Fruit fly (Drosophila melanogaster) whole organism, embryonic: ENCODE data around the gene smo.
A peak's percentile ranks its signal among the peaks of the same experiment; 100 is the strongest.

Experiments
- Ada2b ChIP-seq: fragments of 200-800 bp; sonication (Bioruptor generic); IDR thresholded peaks from 2 replicates; pipeline ENCODE4 v1.3.6; 2022; ENCODE audit warnings: missing biosample characterization, missing genetic modification characterization
- Atf-2 ChIP-seq: fragments of 200-800 bp; sonication (Bioruptor generic); optimal IDR thresholded peaks from 2 replicates; lab custom pipeline; 2016; ENCODE audit warnings: missing biosample characterization, missing genetic modification characterization
- BEAF-32 ChIP-seq: fragments of 200-800 bp; sonication (Bioruptor generic); optimal IDR thresholded peaks from 3 replicates; lab custom pipeline; 2017; ENCODE audit warnings: missing biosample characterization, missing genetic modification characterization, mild to moderate bottlenecking, moderate library complexity, missing genetic modification reagents
- CG10274 ChIP-seq: fragments of 200-800 bp; sonication (Bioruptor generic); optimal IDR thresholded peaks from 3 replicates; lab custom pipeline; 2017; ENCODE audit warnings: missing biosample characterization, mild to moderate bottlenecking, missing genetic modification characterization
- CG10321 ChIP-seq: fragments of 200-800 bp; sonication (Bioruptor generic); IDR thresholded peaks from 2 replicates; pipeline ENCODE4 v1.3.6; 2022; ENCODE audit warnings: missing biosample characterization, missing genetic modification characterization
- CG10654 ChIP-seq: fragments of 200-800 bp; sonication (Bioruptor generic); optimal IDR thresholded peaks from 2 replicates; lab custom pipeline; 2016; ENCODE audit warnings: missing biosample characterization, missing genetic modification characterization
- CG12071 ChIP-seq: fragments of 200-800 bp; sonication (Bioruptor generic); optimal IDR thresholded peaks from 3 replicates; lab custom pipeline; 2018; ENCODE audit warnings: missing biosample characterization, mild to moderate bottlenecking, missing genetic modification characterization
- CG12744 ChIP-seq: fragments of 200-800 bp; sonication (Bioruptor generic); optimal IDR thresholded peaks from 2 replicates; lab custom pipeline; 2016; ENCODE audit warnings: missing biosample characterization, missing genetic modification characterization
- CG13424 ChIP-seq: fragments of 200-800 bp; sonication (Bioruptor generic); optimal IDR thresholded peaks from 2 replicates; lab custom pipeline; 2019; ENCODE audit warnings: missing biosample characterization, mild to moderate bottlenecking, missing genetic modification characterization, moderate library complexity
- CG14710 ChIP-seq: fragments of 200-800 bp; sonication (Bioruptor generic); optimal IDR thresholded peaks from 3 replicates; lab custom pipeline; 2019; ENCODE audit warnings: missing biosample characterization, mild to moderate bottlenecking, missing genetic modification characterization, moderate library complexity
- CG15011 ChIP-seq: fragments of 200-800 bp; sonication (Bioruptor generic); optimal IDR thresholded peaks from 3 replicates; lab custom pipeline; 2018; ENCODE audit warnings: missing biosample characterization, mild to moderate bottlenecking, missing genetic modification characterization
- CG15269 ChIP-seq: fragments of 200-800 bp; sonication (Bioruptor generic); optimal IDR thresholded peaks from 2 replicates; lab custom pipeline; 2018; ENCODE audit warnings: missing biosample characterization, mild to moderate bottlenecking, missing genetic modification characterization, moderate library complexity
- CG15514 ChIP-seq: fragments of 200-800 bp; sonication (Bioruptor generic); optimal IDR thresholded peaks from 3 replicates; lab custom pipeline; 2017; ENCODE audit warnings: missing biosample characterization, missing genetic modification characterization, mild to moderate bottlenecking, moderate library complexity, missing genetic modification reagents
- CG2875 ChIP-seq: fragments of 200-800 bp; sonication (Bioruptor generic); optimal IDR thresholded peaks from 2 replicates; lab custom pipeline; 2017; ENCODE audit warnings: missing biosample characterization, mild to moderate bottlenecking, missing genetic modification characterization, missing genetic modification reagents
- CG30403 ChIP-seq: fragments of 200-800 bp; sonication (Bioruptor generic); optimal IDR thresholded peaks from 3 replicates; lab custom pipeline; 2016; ENCODE audit warnings: missing biosample characterization, missing genetic modification characterization
- CG3847 ChIP-seq: fragments of 200-800 bp; sonication (Bioruptor generic); IDR thresholded peaks from 2 replicates; pipeline ENCODE4 v1.3.6; 2022; ENCODE audit warnings: missing biosample characterization, missing genetic modification characterization
- CG4328 ChIP-seq: fragments of 200-800 bp; sonication (Bioruptor generic); optimal IDR thresholded peaks from 3 replicates; lab custom pipeline; 2017; ENCODE audit warnings: missing biosample characterization, missing genetic modification reagents, missing genetic modification characterization
- CG4404 ChIP-seq: fragments of 200-800 bp; sonication (Bioruptor generic); IDR thresholded peaks from 2 replicates; pipeline ENCODE4 v1.3.6; 2022; ENCODE audit warnings: missing biosample characterization, missing genetic modification characterization
- CG6854 ChIP-seq: fragments of 200-800 bp; sonication (Bioruptor generic); optimal IDR thresholded peaks from 3 replicates; lab custom pipeline; 2017; ENCODE audit warnings: missing biosample characterization, mild to moderate bottlenecking, missing genetic modification characterization
- CG7556 ChIP-seq: fragments of 200-800 bp; sonication (Bioruptor generic); optimal IDR thresholded peaks from 2 replicates; lab custom pipeline; 2017; ENCODE audit warnings: missing biosample characterization, mild to moderate bottlenecking, missing genetic modification characterization
- CG9932 ChIP-seq: fragments of 200-800 bp; sonication (Bioruptor generic); IDR thresholded peaks from 2 replicates; pipeline ENCODE4 v1.3.6; 2022; ENCODE audit warnings: missing biosample characterization, missing genetic modification characterization
- Ets65A ChIP-seq: fragments of 200-800 bp; sonication (Bioruptor generic); peaks from one replicate; lab custom pipeline; 2016; ENCODE audit warnings: missing biosample characterization, missing genetic modification characterization
- Fer3 ChIP-seq: fragments of 200-800 bp; sonication (Bioruptor generic); optimal IDR thresholded peaks from 2 replicates; lab custom pipeline; 2018; ENCODE audit warnings: missing biosample characterization, mild to moderate bottlenecking, missing genetic modification characterization, moderate library complexity
- Gsc ChIP-seq: fragments of 200-800 bp; sonication (Bioruptor generic); IDR thresholded peaks from 2 replicates; pipeline ENCODE4 v1.3.6; 2022; ENCODE audit warnings: missing biosample characterization, missing genetic modification characterization
- Gug ChIP-seq: fragments of 200-800 bp; sonication (Bioruptor generic); IDR thresholded peaks from 4 replicates; pipeline ENCODE4 v1.3.6; 2022; ENCODE audit warnings: missing biosample characterization, missing genetic modification characterization
- Hey ChIP-seq: fragments of 200-800 bp; sonication (Bioruptor generic); optimal IDR thresholded peaks from 3 replicates; lab custom pipeline; 2018; ENCODE audit warnings: missing biosample characterization, mild to moderate bottlenecking, missing genetic modification characterization
- Hr51 ChIP-seq, 2 experiments: fragments of 200-800 bp; sonication (Bioruptor generic); optimal IDR thresholded peaks; 2 replicates in 1 of 2; 3 replicates in 1 of 2; lab custom pipeline; 2016 to 2018; ENCODE audit warnings: missing biosample characterization in 2 of 2, missing genetic modification characterization in 2 of 2, mild to moderate bottlenecking in 1 of 2, moderate library complexity in 1 of 2
- Lhr ChIP-seq: fragments of 200-800 bp; sonication (Bioruptor generic); optimal IDR thresholded peaks from 3 replicates; lab custom pipeline; 2017; ENCODE audit warnings: mild to moderate bottlenecking, missing biosample characterization, missing genetic modification reagents, missing genetic modification characterization
- Lpt ChIP-seq: fragments of >200 bp; optimal IDR thresholded peaks from 2 replicates; lab custom pipeline; 2018; ENCODE audit warnings: missing biosample characterization, missing genetic modification characterization
- Opbp ChIP-seq: fragments of 200-800 bp; sonication (Bioruptor generic); IDR thresholded peaks from 3 replicates; pipeline ENCODE4 v1.3.6; 2022; ENCODE audit warnings: missing biosample characterization, missing genetic modification characterization; ENCODE audit not compliant: partially characterized antibody
- Sry-δ ChIP-seq: fragments of 200-800 bp; sonication (Bioruptor generic); optimal IDR thresholded peaks from 2 replicates; lab custom pipeline; 2016; ENCODE audit warnings: missing biosample characterization, missing genetic modification characterization
- Taf1 ChIP-seq: fragments of 200-800 bp; sonication (Bioruptor generic); IDR thresholded peaks from 2 replicates; pipeline ENCODE4 v1.3.6; 2022; ENCODE audit warnings: missing biosample characterization, missing genetic modification characterization
- croc ChIP-seq: fragments of 200-800 bp; sonication (Bioruptor generic); conservative IDR thresholded peaks from 3 replicates; pipeline ENCODE4 v1.3.6; 2022; ENCODE audit warnings: missing biosample characterization, missing genetic modification characterization
- exex ChIP-seq: fragments of 200-800 bp; sonication (Bioruptor generic); optimal IDR thresholded peaks from 4 replicates; lab custom pipeline; 2018; ENCODE audit warnings: missing biosample characterization, mild to moderate bottlenecking, missing genetic modification characterization, moderate library complexity
- fd64A ChIP-seq: fragments of 200-800 bp; sonication (Bioruptor generic); optimal IDR thresholded peaks from 3 replicates; lab custom pipeline; 2018; ENCODE audit warnings: missing biosample characterization, mild to moderate bottlenecking, missing genetic modification characterization
- gce ChIP-seq: fragments of 200-800 bp; sonication (Bioruptor generic); IDR thresholded peaks from 3 replicates; pipeline ENCODE4 v1.3.6; 2022; ENCODE audit warnings: missing biosample characterization, missing genetic modification characterization
- grn ChIP-seq: fragments of 200-800 bp; sonication (Bioruptor generic); optimal IDR thresholded peaks from 3 replicates; lab custom pipeline; 2017; ENCODE audit warnings: missing biosample characterization, missing genetic modification characterization
- insv ChIP-seq, 2 experiments: fragments of 200-800 bp; sonication (Bioruptor generic); optimal IDR thresholded peaks; 3 replicates each; lab custom pipeline; 2016 to 2018; ENCODE audit warnings: missing biosample characterization in 2 of 2, missing genetic modification characterization in 2 of 2
- luna ChIP-seq: fragments of 200-800 bp; sonication (Bioruptor generic); optimal IDR thresholded peaks from 2 replicates; lab custom pipeline; 2016; ENCODE audit warnings: missing biosample characterization, missing genetic modification characterization
- oc ChIP-seq: fragments of 200-800 bp; sonication (Bioruptor generic); optimal IDR thresholded peaks from 2 replicates; lab custom pipeline; 2018; ENCODE audit warnings: missing biosample characterization, mild to moderate bottlenecking, missing genetic modification characterization, moderate library complexity
- prd ChIP-seq, 3 experiments: fragments of >200 bp in 2 of 3; fragments of 200-800 bp in 1 of 3; sonication (Bioruptor generic) in 1 of 3; optimal IDR thresholded peaks in 2 of 3; IDR thresholded peaks in 1 of 3; 2 replicates in 2 of 3; 3 replicates in 1 of 3; pipeline versions ENCODE4 v1.3.6 to Lab custom; 2017 to 2022; ENCODE audit warnings: missing biosample characterization in 1 of 3, missing genetic modification characterization in 1 of 3
- psq ChIP-seq: fragments of 200-800 bp; sonication (Bioruptor generic); optimal IDR thresholded peaks from 2 replicates; lab custom pipeline; 2017; ENCODE audit warnings: missing biosample characterization, missing genetic modification characterization
- schlank ChIP-seq: fragments of 200-800 bp; sonication (Bioruptor generic); optimal IDR thresholded peaks from 2 replicates; lab custom pipeline; 2018; ENCODE audit warnings: missing biosample characterization, mild to moderate bottlenecking, missing genetic modification characterization
- tgo ChIP-seq: fragments of 200-800 bp; sonication (Bioruptor generic); IDR thresholded peaks from 3 replicates; pipeline ENCODE4 v1.3.6; 2022; ENCODE audit warnings: missing biosample characterization, missing genetic modification characterization
- trh ChIP-seq: fragments of 200-800 bp; sonication (Bioruptor generic); optimal IDR thresholded peaks from 2 replicates; lab custom pipeline; 2016; ENCODE audit warnings: missing biosample characterization, missing genetic modification characterization

Gene smo

DNA sequence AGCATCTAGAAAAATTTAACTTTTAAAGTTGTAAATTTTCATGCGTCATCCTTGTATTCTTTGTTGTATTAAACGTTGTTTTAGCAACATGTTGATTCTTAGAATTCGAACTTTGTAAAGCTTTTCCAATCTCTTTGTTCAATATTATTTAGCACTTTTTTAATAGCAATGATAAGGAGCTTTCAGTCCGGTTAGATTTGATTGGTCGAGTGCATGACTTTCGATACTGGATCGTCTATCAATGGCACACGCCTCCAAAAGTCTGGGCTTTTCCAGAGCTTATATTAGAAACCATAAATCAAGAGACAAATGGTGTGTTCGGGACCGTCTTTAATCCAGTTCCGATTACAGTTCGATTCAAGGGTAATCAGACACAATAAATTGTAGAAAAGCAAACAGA is 42.4 kb downstream of the smo start (continued):
- TF ChIP-seq prd (optimal IDR thresholded peaks at IDR 0.05; lab: Kevin White, UChicago) (no peak), prd (GFP tag; IDR thresholded peaks at IDR 0.05; lab: Robert Waterston, UW) (no peak)

DNA sequence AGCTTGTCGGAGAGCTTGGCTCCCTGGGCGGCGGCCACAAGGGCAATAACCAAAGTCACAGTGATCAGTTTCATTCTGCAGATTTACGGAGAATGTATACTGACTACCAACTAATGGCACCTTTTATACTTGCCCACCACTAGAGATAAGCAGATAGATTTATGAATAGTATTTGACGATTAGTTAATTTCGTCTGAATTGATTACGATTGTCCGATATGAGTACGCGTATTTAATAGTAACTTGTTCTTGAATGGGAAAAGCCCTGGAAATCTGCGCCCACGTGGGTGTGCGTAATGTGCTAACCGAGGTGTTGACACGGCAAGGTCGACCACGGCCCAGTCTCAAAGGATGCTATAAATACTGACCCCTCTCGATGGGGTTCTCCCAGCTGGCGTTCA is 43.8 kb downstream of the smo start, which contains the start of gene CG11911:
TSS of gene CG11911 (minus strand) at position 101 of the 400 bp plus-strand sequence.
- TF ChIP-seq Ets65A (GFP tag; lab: Kevin White, UChicago) (peak; percentile 19), exex (tag; lab: Kevin White, UChicago) (peak; percentile 83), Atf-2 (GFP tag; lab: Kevin White, UChicago) (no peak)

DNA sequence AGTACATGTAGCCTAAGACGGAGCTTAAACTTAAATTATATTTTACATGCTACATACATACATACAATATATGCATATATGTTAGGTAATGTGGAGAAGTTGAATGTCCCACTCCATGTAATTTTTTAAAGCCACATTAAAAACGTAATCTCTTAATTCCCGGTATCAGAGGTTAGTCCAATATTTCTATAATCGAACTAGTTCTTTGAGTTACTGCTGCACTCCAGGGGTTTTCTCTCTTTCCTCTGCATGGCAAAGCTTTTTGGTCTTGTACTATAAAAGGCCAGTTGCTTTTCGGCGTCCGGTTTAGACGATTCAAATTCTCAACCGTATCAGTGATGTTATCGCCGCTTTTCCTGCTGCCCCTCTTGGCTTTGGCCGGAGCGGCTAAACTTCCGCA is 44.4 kb downstream of the smo start, which contains the start of gene CG33127:
TSS of gene CG33127 (plus strand) at position 309 of the 400 bp plus-strand sequence.
- TF ChIP-seq CG15011 (no peak), oc (tag; lab: Kevin White, UChicago) (no peak), CG15514 (GFP tag; lab: Kevin White, UChicago) (peak; percentile 97)

DNA sequence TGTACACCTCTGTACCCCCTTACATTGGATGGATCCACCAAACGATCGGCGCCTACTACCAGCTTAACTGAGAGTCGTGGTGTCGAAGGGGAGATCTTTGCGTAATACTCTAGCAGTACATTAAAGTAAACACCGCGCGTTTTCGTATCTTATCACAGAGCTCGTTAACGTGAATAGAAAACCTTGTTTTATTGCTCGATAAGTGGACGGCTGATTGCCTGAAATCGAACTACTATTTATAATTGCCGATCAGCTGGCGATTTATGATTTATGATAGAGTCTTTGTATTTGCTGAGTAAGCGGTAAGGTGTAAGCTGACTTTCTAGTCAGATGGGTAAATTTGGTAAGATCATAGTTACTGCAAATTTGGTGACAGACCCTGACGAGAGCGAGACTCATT is 45.5 kb downstream of the smo start:
- no peak for TF ChIP-seq CG7556
- no peak for TF ChIP-seq CG10274 (GFP tag; lab: Kevin White, UChicago)
- TF ChIP-seq Hr51 (GFP tag; optimal IDR thresholded peaks at IDR 0.05; lab: Kevin White, UChicago), result no peak
- TF ChIP-seq CG15514 (GFP tag; lab: Kevin White, UChicago), result no peak
- no peak for TF ChIP-seq trh (GFP tag; lab: Kevin White, UChicago)
- no peak for TF ChIP-seq Lhr (GFP tag; lab: Kevin White, UChicago)
- no peak for TF ChIP-seq gce (GFP tag; lab: Robert Waterston, UW)
- no peak for TF ChIP-seq Gug (GFP tag; lab: Robert Waterston, UW)
- TF ChIP-seq CG12071 (GFP tag; lab: Kevin White, UChicago), result peak; percentile 46
- no peak for TF ChIP-seq schlank (tag; lab: Kevin White, UChicago)
- no peak for TF ChIP-seq CG9932
- TF ChIP-seq Sry-δ (GFP tag; lab: Kevin White, UChicago), result no peak
- no peak for TF ChIP-seq CG2875 (GFP tag; lab: Kevin White, UChicago)
- TF ChIP-seq Ada2b (GFP tag; lab: Robert Waterston, UW), result no peak
- no peak for TF ChIP-seq Lpt
- no peak for TF ChIP-seq Opbp (GFP tag; lab: Robert Waterston, UW)
- TF ChIP-seq Taf1 (GFP tag; lab: Robert Waterston, UW), result no peak
- no peak for TF ChIP-seq CG14710
- TF ChIP-seq luna (GFP tag; lab: Kevin White, UChicago), result no peak
- no peak for TF ChIP-seq CG3847 (GFP tag; lab: Robert Waterston, UW)
- no peak for TF ChIP-seq CG10654 (GFP tag; lab: Kevin White, UChicago)
- no peak for TF ChIP-seq CG15269
- no peak for TF ChIP-seq fd64A
- TF ChIP-seq CG4328 (GFP tag; lab: Kevin White, UChicago), result no peak
- no peak for TF ChIP-seq CG10321 (GFP tag; lab: Robert Waterston, UW)
- TF ChIP-seq BEAF-32 (GFP tag; lab: Kevin White, UChicago), result no peak
- TF ChIP-seq CG4404 (GFP tag; lab: Robert Waterston, UW), result no peak
- no peak for TF ChIP-seq croc (GFP tag; lab: Robert Waterston, UW)
- TF ChIP-seq CG12744, result no peak
- no peak for TF ChIP-seq Gsc (GFP tag; lab: Robert Waterston, UW)
- TF ChIP-seq grn, result peak; percentile 87
- no peak for TF ChIP-seq tgo (GFP tag; lab: Robert Waterston, UW)
- TF ChIP-seq CG13424, result no peak
- no peak for TF ChIP-seq insv (GFP tag; optimal IDR thresholded peaks at IDR 0.05; lab: Kevin White, UChicago)
- TF ChIP-seq CG6854 (GFP tag; lab: Kevin White, UChicago), result no peak
- peak; percentile 94 for TF ChIP-seq Hey (tag; lab: Kevin White, UChicago)
- TF ChIP-seq psq (GFP tag; lab: Kevin White, UChicago), result no peak
- no peak for TF ChIP-seq Fer3 (tag; lab: Kevin White, UChicago)
- no peak for TF ChIP-seq CG30403 (GFP tag; lab: Kevin White, UChicago)
